Worm (Caenorhabditis elegans) whole organism, L2 larva: ENCODE measurements around the gene F41H10.2.

Source experiments
- ama-1 ChIP-seq: fragments of 150-350 bp; optimal IDR thresholded peaks from 2 replicates; lab custom pipeline; 2018; ENCODE audit warnings: inconsistent platforms
- ceh-16 ChIP-seq: fragments of 150-350 bp; optimal IDR thresholded peaks from 2 replicates; lab custom pipeline; 2014; ENCODE audit warnings: missing biosample characterization, missing genetic modification characterization
- crh-2 ChIP-seq: sonication (generic microtip); optimal IDR thresholded peaks from 2 replicates; lab custom pipeline; 2017; ENCODE audit warnings: missing biosample characterization, missing genetic modification characterization
- mdl-1 ChIP-seq, 2 experiments: fragments of 150-350 bp in 1 of 2; sonication (generic microtip) in 1 of 2; optimal IDR thresholded peaks; 2 replicates each; lab custom pipeline; 2017; ENCODE audit warnings: missing biosample characterization in 2 of 2, missing genetic modification characterization in 2 of 2
- nhr-129 ChIP-seq: fragments of 150-350 bp; optimal IDR thresholded peaks from 2 replicates; lab custom pipeline; 2014; ENCODE audit warnings: missing biosample characterization, missing genetic modification characterization
- nhr-77 ChIP-seq: fragments of 150-350 bp; optimal IDR thresholded peaks from 2 replicates; lab custom pipeline; 2014; ENCODE audit warnings: missing biosample characterization, missing genetic modification characterization
- skn-1 ChIP-seq: sonication (generic microtip); optimal IDR thresholded peaks from 2 replicates; lab custom pipeline; 2017; ENCODE audit warnings: missing biosample characterization, missing genetic modification characterization
- snpc-4 ChIP-seq: fragments of 150-350 bp; optimal IDR thresholded peaks from 2 replicates; lab custom pipeline; 2014; ENCODE audit warnings: missing biosample characterization, missing genetic modification characterization

- TF ChIP-seq mdl-1 (tag; optimal IDR thresholded peaks at IDR 0.05; lab: Kevin White, UChicago) (no peak), ceh-16 (tag; lab: Kevin White, UChicago) (no peak), crh-2 (no peak), nhr-77 (tag; lab: Kevin White, UChicago) (no peak), skn-1 (tag; lab: Kevin White, UChicago) (no peak), ama-1 (no peak), nhr-129 (tag; lab: Kevin White, UChicago) (no peak), snpc-4 (no peak)
Observed at ce11 chrIV:5393566-5393965, 12.1 kb downstream of the F41H10.2 start.
